Fruit fly (Drosophila melanogaster) Kc167 (cell line): Measurements from ENCODE around the gene CG31075.

Experiments
- Sin3A ChIP-seq: fragments of >200 bp; optimal IDR thresholded peaks from 2 replicates; lab custom pipeline; 2018; ENCODE audit warnings: missing external identifiers
- h ChIP-seq: fragments of >200 bp; optimal IDR thresholded peaks from 3 replicates; lab custom pipeline; 2018; ENCODE audit warnings: missing external identifiers
- insv ChIP-seq: fragments of >200 bp; optimal IDR thresholded peaks from 3 replicates; lab custom pipeline; 2018; ENCODE audit warnings: missing external identifiers
- psq ChIP-seq: fragments of >200 bp; optimal IDR thresholded peaks from 2 replicates; lab custom pipeline; 2017; ENCODE audit warnings: missing external identifiers
- ttk ChIP-seq: sonication (Bioruptor generic); optimal IDR thresholded peaks from 2 replicates; lab custom pipeline; 2017; ENCODE audit warnings: missing external identifiers

DNA sequence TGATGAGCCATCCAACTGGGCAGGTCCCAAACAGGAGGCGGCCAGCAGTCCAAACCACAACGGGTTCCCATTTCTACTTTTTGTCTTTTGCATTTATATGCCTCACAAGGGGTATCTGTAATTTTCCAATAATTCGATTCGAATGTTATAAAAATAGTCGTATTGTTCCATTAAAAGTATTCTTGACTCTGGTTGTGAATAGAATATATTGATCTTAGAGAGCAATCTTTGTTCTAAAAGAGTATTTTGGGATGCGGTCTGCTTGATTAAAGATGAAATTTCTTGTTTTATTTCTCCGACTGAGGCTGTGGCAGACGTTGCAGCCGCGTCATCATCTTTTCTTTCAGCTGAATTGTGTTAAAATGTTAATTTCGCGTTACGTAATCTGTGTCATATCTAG is 45.6 kb upstream of the CG31075 start:
- no peak for TF ChIP-seq psq
- TF ChIP-seq Sin3A (lab: Kevin White, UChicago): no peak
- no peak for TF ChIP-seq h
- TF ChIP-seq insv (lab: Kevin White, UChicago): no peak
- no peak for TF ChIP-seq ttk (lab: Kevin White, UChicago)
